Worm (Caenorhabditis elegans) whole organism, mixed stage, embryonic: Measurements from ENCODE around the gene lelo-4.

Source experiments
- M03D4.4 ChIP-seq: sonication (generic microtip); optimal IDR thresholded peaks from 2 replicates; lab custom pipeline; 2017; ENCODE audit warnings: mild to moderate bottlenecking, missing genetic modification characterization, missing compliant biosample characterization
- bed-3 ChIP-seq: fragments of 200-800 bp; sonication (Bioruptor generic); optimal IDR thresholded peaks from 3 replicates; lab custom pipeline; 2018; ENCODE audit warnings: mild to moderate bottlenecking, missing genetic modification characterization, moderate library complexity, missing compliant biosample characterization
- blmp-1 ChIP-seq: fragments of 150-350 bp; optimal IDR thresholded peaks from 2 replicates; lab custom pipeline; 2014; ENCODE audit warnings: missing biosample characterization, missing genetic modification characterization
- ceh-39 ChIP-seq: fragments of 150-350 bp; optimal IDR thresholded peaks from 2 replicates; lab custom pipeline; 2014; ENCODE audit warnings: missing biosample characterization, missing genetic modification characterization
- ceh-43 ChIP-seq: fragments of 200-800 bp; sonication (Bioruptor generic); optimal IDR thresholded peaks from 2 replicates; lab custom pipeline; 2018; ENCODE audit warnings: mild to moderate bottlenecking, missing genetic modification characterization, moderate library complexity, missing compliant biosample characterization
- ceh-83 ChIP-seq: fragments of 200-800 bp; sonication (Bioruptor generic); optimal IDR thresholded peaks from 2 replicates; lab custom pipeline; 2018; ENCODE audit warnings: mild to moderate bottlenecking, missing genetic modification characterization, missing compliant biosample characterization
- ces-1 ChIP-seq: fragments of 150-350 bp; optimal IDR thresholded peaks from 2 replicates; lab custom pipeline; 2014; ENCODE audit warnings: missing biosample characterization, missing genetic modification reagents, missing genetic modification characterization
- cnd-1 ChIP-seq: fragments of 200-800 bp; sonication (Bioruptor generic); optimal IDR thresholded peaks from 2 replicates; lab custom pipeline; 2018; ENCODE audit warnings: mild to moderate bottlenecking, missing genetic modification characterization, missing compliant biosample characterization
- drap-1 ChIP-seq: fragments of 200-800 bp; sonication (Bioruptor generic); optimal IDR thresholded peaks from 3 replicates; lab custom pipeline; 2018; ENCODE audit warnings: mild to moderate bottlenecking, missing genetic modification characterization, missing compliant biosample characterization
- elt-1 ChIP-seq: sonication (generic microtip); optimal IDR thresholded peaks from 2 replicates; lab custom pipeline; 2017; ENCODE audit warnings: missing genetic modification characterization, mild to moderate bottlenecking, missing compliant biosample characterization, antibody characterized with exemption, moderate library complexity, borderline replicate concordance; ENCODE audit not compliant: insufficient read depth
- elt-3 ChIP-seq: fragments of 150-350 bp; optimal IDR thresholded peaks from 2 replicates; lab custom pipeline; 2014; ENCODE audit warnings: missing biosample characterization, missing genetic modification characterization
- flh-1 ChIP-seq: fragments of 200-800 bp; sonication (Bioruptor generic); optimal IDR thresholded peaks from 2 replicates; lab custom pipeline; 2018; ENCODE audit warnings: mild to moderate bottlenecking, missing genetic modification characterization, moderate library complexity, missing compliant biosample characterization
- ham-2 ChIP-seq: fragments of 200-800 bp; sonication (Bioruptor generic); optimal IDR thresholded peaks from 2 replicates; lab custom pipeline; 2018; ENCODE audit warnings: mild to moderate bottlenecking, missing genetic modification characterization, missing compliant biosample characterization
- hlh-1 ChIP-seq: fragments of 150-350 bp; optimal IDR thresholded peaks from 2 replicates; lab custom pipeline; 2014; ENCODE audit warnings: missing biosample characterization, missing genetic modification reagents, missing genetic modification characterization
- lin-13 ChIP-seq: fragments of 150-350 bp; optimal IDR thresholded peaks from 2 replicates; lab custom pipeline; 2014; ENCODE audit warnings: missing biosample characterization, missing genetic modification characterization
- lin-32 ChIP-seq: fragments of 200-800 bp; sonication (Bioruptor generic); optimal IDR thresholded peaks from 2 replicates; lab custom pipeline; 2018; ENCODE audit warnings: mild to moderate bottlenecking, missing genetic modification characterization, missing compliant biosample characterization
- lsy-2 ChIP-seq: fragments of 150-350 bp; optimal IDR thresholded peaks from 2 replicates; lab custom pipeline; 2014; ENCODE audit warnings: missing biosample characterization, missing genetic modification characterization
- mab-5 ChIP-seq: fragments of 150-350 bp; optimal IDR thresholded peaks from 2 replicates; lab custom pipeline; 2014; ENCODE audit warnings: missing biosample characterization, missing genetic modification characterization
- mep-1 ChIP-seq: fragments of 150-350 bp; optimal IDR thresholded peaks from 2 replicates; lab custom pipeline; 2017; ENCODE audit warnings: missing biosample characterization, missing genetic modification reagents, missing genetic modification characterization, inconsistent platforms
- nhr-12 ChIP-seq: fragments of 150-350 bp; optimal IDR thresholded peaks from 2 replicates; lab custom pipeline; 2014; ENCODE audit warnings: missing biosample characterization, missing genetic modification characterization
- nhr-2 ChIP-seq: fragments of 150-350 bp; optimal IDR thresholded peaks from 2 replicates; lab custom pipeline; 2014; ENCODE audit warnings: missing biosample characterization, missing genetic modification characterization
- nhr-237 ChIP-seq: fragments of 150-350 bp; optimal IDR thresholded peaks from 2 replicates; lab custom pipeline; 2014; ENCODE audit warnings: missing biosample characterization, missing genetic modification characterization
- nhr-28 ChIP-seq: fragments of 150-350 bp; optimal IDR thresholded peaks from 2 replicates; lab custom pipeline; 2014; ENCODE audit warnings: missing biosample characterization, missing genetic modification characterization
- nhr-76 ChIP-seq: sonication (generic microtip); optimal IDR thresholded peaks from 2 replicates; lab custom pipeline; 2017; ENCODE audit warnings: missing biosample characterization, missing genetic modification characterization
- pha-4 ChIP-seq: fragments of 150-350 bp; optimal IDR thresholded peaks from 2 replicates; lab custom pipeline; 2018; ENCODE audit warnings: missing biosample characterization, missing genetic modification reagents, missing genetic modification characterization
- sem-2 ChIP-seq: fragments of 200-800 bp; sonication (Bioruptor generic); optimal IDR thresholded peaks from 2 replicates; lab custom pipeline; 2018; ENCODE audit warnings: mild to moderate bottlenecking, missing genetic modification characterization, missing compliant biosample characterization
- sptf-1 ChIP-seq: sonication (generic microtip); optimal IDR thresholded peaks from 2 replicates; lab custom pipeline; 2017; ENCODE audit warnings: mild to moderate bottlenecking, missing genetic modification characterization, moderate library complexity, missing compliant biosample characterization
- unc-120 ChIP-seq: sonication (generic microtip); optimal IDR thresholded peaks from 2 replicates; lab custom pipeline; 2017; ENCODE audit warnings: missing genetic modification characterization, missing compliant biosample characterization; ENCODE audit not compliant: poor library complexity, severe bottlenecking
- unc-39 ChIP-seq: fragments of 150-350 bp; optimal IDR thresholded peaks from 2 replicates; lab custom pipeline; 2014; ENCODE audit warnings: missing biosample characterization, missing genetic modification characterization
- unc-62 ChIP-seq: fragments of 150-350 bp; optimal IDR thresholded peaks from 2 replicates; lab custom pipeline; 2014; ENCODE audit warnings: missing biosample characterization, missing genetic modification reagents, missing genetic modification characterization
- zip-8 ChIP-seq: fragments of 150-350 bp; optimal IDR thresholded peaks from 2 replicates; lab custom pipeline; 2014; ENCODE audit warnings: missing biosample characterization, missing genetic modification characterization
- ztf-11 ChIP-seq: fragments of 150-350 bp; optimal IDR thresholded peaks from 2 replicates; lab custom pipeline; 2014; ENCODE audit warnings: missing biosample characterization, missing genetic modification characterization

lelo-4 gene

ce11 chrII:5730343-5731083 is 15.8 kb downstream of the lelo-4 start, which contains the start of the genes C18A3.7 and C18A3.11:
C18A3.7 (minus strand) TSS chrII:5730443.
C18A3.11 (plus strand) TSS chrII:5731033.
- TF ChIP-seq ham-2 (GFP tag; lab: Kevin White, UChicago): no peak
- TF ChIP-seq elt-1 (tag; lab: Kevin White, UChicago): no peak
- TF ChIP-seq M03D4.4: no peak
- no peak for TF ChIP-seq nhr-2 (tag; lab: Kevin White, UChicago)
- TF ChIP-seq blmp-1 (tag; lab: Kevin White, UChicago): no peak
- no peak for TF ChIP-seq sptf-1 (tag; lab: Kevin White, UChicago)
- no peak for TF ChIP-seq nhr-76 (tag; lab: Kevin White, UChicago)
- TF ChIP-seq ces-1 (GFP tag; lab: Kevin White, UChicago): no peak
- TF ChIP-seq flh-1 (GFP tag; lab: Kevin White, UChicago): no peak
- TF ChIP-seq elt-3 (tag; lab: Kevin White, UChicago): no peak
- no peak for TF ChIP-seq nhr-12 (tag; lab: Kevin White, UChicago)
- TF ChIP-seq bed-3 (GFP tag; lab: Kevin White, UChicago): no peak
- TF ChIP-seq unc-39 (tag; lab: Kevin White, UChicago): no peak
- TF ChIP-seq hlh-1 (tag; lab: Kevin White, UChicago): no peak
- no peak for TF ChIP-seq pha-4 (tag; lab: Kevin White, UChicago)
- TF ChIP-seq ztf-11 (tag; lab: Kevin White, UChicago): no peak
- TF ChIP-seq unc-120: no peak

DNA sequence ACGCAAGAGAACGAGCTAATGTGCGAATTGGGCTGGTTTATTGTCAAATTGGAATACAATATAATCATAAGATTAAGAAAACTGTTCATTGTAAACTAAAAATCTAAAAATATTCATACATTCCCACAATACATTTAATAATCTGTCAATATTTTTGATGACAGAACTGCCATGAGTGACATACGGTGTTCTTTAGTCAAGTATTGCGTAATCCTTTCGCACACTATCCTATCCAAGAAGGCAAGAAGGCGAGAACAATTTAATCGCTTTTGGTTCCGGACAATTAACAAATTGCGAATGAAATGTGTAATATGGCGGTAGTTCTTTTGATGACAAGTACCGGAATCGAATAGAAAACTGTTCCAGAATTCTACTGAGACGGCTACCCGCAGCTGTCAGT is 20.2 kb downstream of the lelo-4 start:
- TF ChIP-seq unc-120 (no peak), nhr-237 (tag; lab: Kevin White, UChicago) (no peak), nhr-2 (tag; lab: Kevin White, UChicago) (peak; percentile 52), mab-5 (no peak), ceh-83 (GFP tag; lab: Kevin White, UChicago) (no peak), ceh-39 (tag; lab: Kevin White, UChicago) (no peak), sem-2 (GFP tag; lab: Kevin White, UChicago) (no peak), ham-2 (GFP tag; lab: Kevin White, UChicago) (no peak), lsy-2 (tag; lab: Kevin White, UChicago) (no peak), pha-4 (tag; lab: Kevin White, UChicago) (no peak), ces-1 (GFP tag; lab: Kevin White, UChicago) (no peak), ceh-43 (GFP tag; lab: Kevin White, UChicago) (no peak), nhr-28 (no peak), drap-1 (GFP tag; lab: Kevin White, UChicago) (no peak), unc-62 (GFP tag; lab: Kevin White, UChicago) (peak; percentile 69), sptf-1 (tag; lab: Kevin White, UChicago) (no peak), lin-32 (GFP tag; lab: Kevin White, UChicago) (no peak), zip-8 (tag; lab: Kevin White, UChicago) (peak; percentile 92), elt-1 (tag; lab: Kevin White, UChicago) (no peak)
- TF ChIP-seq, all 35 proteins: peak for 3

- TF ChIP-seq ceh-39 (tag; lab: Kevin White, UChicago): no peak
- TF ChIP-seq pha-4 (tag; lab: Kevin White, UChicago): no peak
- no peak for TF ChIP-seq lin-13 (tag; lab: Kevin White, UChicago)
- no peak for TF ChIP-seq nhr-28
- TF ChIP-seq unc-62 (GFP tag; lab: Kevin White, UChicago): no peak
- TF ChIP-seq nhr-2 (tag; lab: Kevin White, UChicago): peak; percentile 78
- peak; percentile 61 for TF ChIP-seq elt-1 (tag; lab: Kevin White, UChicago)
Observed at ce11 chrII:5735744-5736143, 21.0 kb downstream of the lelo-4 start.

- TF ChIP-seq mep-1 (tag; lab: Kevin White, UChicago) (no peak), pha-4 (tag; lab: Kevin White, UChicago) (no peak), lsy-2 (tag; lab: Kevin White, UChicago) (no peak), zip-8 (tag; lab: Kevin White, UChicago) (no peak), nhr-76 (tag; lab: Kevin White, UChicago) (no peak), cnd-1 (tag; lab: Kevin White, UChicago) (no peak), unc-39 (tag; lab: Kevin White, UChicago) (no peak), ceh-39 (tag; lab: Kevin White, UChicago) (no peak), flh-1 (GFP tag; lab: Kevin White, UChicago) (no peak), nhr-28 (no peak), ham-2 (GFP tag; lab: Kevin White, UChicago) (no peak), sem-2 (GFP tag; lab: Kevin White, UChicago) (no peak)
Observed at ce11 chrII:5736599-5736998, 21.9 kb downstream of the lelo-4 start.
